Worm (Caenorhabditis elegans) whole organism, young adult: ENCODE data around the gene Y47D3A.34.

Experiments
- B0035.1 ChIP-seq: sonication (generic microtip); optimal IDR thresholded peaks from 2 replicates; lab custom pipeline; 2016; ENCODE audit warnings: missing genetic modification characterization, mild to moderate bottlenecking, missing compliant biosample characterization, missing genotype, missing genetic modification reagents
- B0336.3 ChIP-seq: fragments of 200-800 bp; sonication (Bioruptor generic); IDR thresholded peaks from 2 replicates; pipeline ENCODE4 v1.3.6; 2022; ENCODE audit warnings: missing genetic modification characterization, missing compliant biosample characterization
- D2030.7 ChIP-seq: fragments of 200-800 bp; sonication (Bioruptor generic); IDR thresholded peaks from 2 replicates; pipeline ENCODE4 v1.3.6; 2022; ENCODE audit warnings: missing genetic modification reagents, missing genetic modification characterization, missing compliant biosample characterization
- F23B12.7 ChIP-seq: sonication (generic microtip); optimal IDR thresholded peaks from 2 replicates; lab custom pipeline; 2017; ENCODE audit warnings: missing genetic modification characterization, mild to moderate bottlenecking, missing compliant biosample characterization, antibody characterized with exemption, moderate library complexity; ENCODE audit not compliant: insufficient read depth
- F39B2.1 ChIP-seq: fragments of 200-800 bp; sonication (Bioruptor generic); IDR thresholded peaks from 2 replicates; pipeline ENCODE4 v1.3.6; 2022; ENCODE audit warnings: missing genetic modification reagents, missing genetic modification characterization, missing compliant biosample characterization
- F49E8.2 ChIP-seq: sonication (generic microtip); optimal IDR thresholded peaks from 3 replicates; lab custom pipeline; 2017; ENCODE audit warnings: missing genetic modification characterization, mild to moderate bottlenecking, missing compliant biosample characterization, antibody characterized with exemption, moderate library complexity; ENCODE audit not compliant: insufficient read depth
- F57C9.4 ChIP-seq: sonication (generic microtip); optimal IDR thresholded peaks from 2 replicates; lab custom pipeline; 2017; ENCODE audit warnings: mild to moderate bottlenecking, missing genetic modification characterization, missing compliant biosample characterization
- K11D2.4 ChIP-seq: fragments of 200-800 bp; sonication (Bioruptor generic); IDR thresholded peaks from 2 replicates; pipeline ENCODE4 v1.3.6; 2022; ENCODE audit warnings: missing genetic modification reagents, missing genetic modification characterization, missing compliant biosample characterization
- K12H6.12 ChIP-seq: fragments of 200-800 bp; sonication (Bioruptor generic); optimal IDR thresholded peaks from 2 replicates; lab custom pipeline; 2018; ENCODE audit warnings: mild to moderate bottlenecking, missing genetic modification characterization, missing compliant biosample characterization
- Y95B8A.8 ChIP-seq: fragments of 200-800 bp; sonication (Bioruptor generic); IDR thresholded peaks from 2 replicates; pipeline ENCODE4 v1.3.6; 2022; ENCODE audit warnings: missing genetic modification reagents, missing genetic modification characterization, missing compliant biosample characterization
- akir-1 ChIP-seq: fragments of 200-800 bp; sonication (Bioruptor generic); optimal IDR thresholded peaks from 2 replicates; lab custom pipeline; 2018; ENCODE audit warnings: mild to moderate bottlenecking, missing genetic modification characterization, moderate library complexity, missing compliant biosample characterization
- atf-7 ChIP-seq: sonication (generic microtip); optimal IDR thresholded peaks from 2 replicates; lab custom pipeline; 2017; ENCODE audit warnings: mild to moderate bottlenecking, missing genetic modification characterization, missing compliant biosample characterization
- attf-5 ChIP-seq: fragments of 200-800 bp; sonication (Bioruptor generic); optimal IDR thresholded peaks from 2 replicates; lab custom pipeline; 2018; ENCODE audit warnings: mild to moderate bottlenecking, missing genetic modification characterization, missing compliant biosample characterization
- cebp-2 ChIP-seq: fragments of 200-800 bp; sonication (Bioruptor generic); IDR thresholded peaks from 2 replicates; pipeline ENCODE4 v1.3.6; 2022; ENCODE audit warnings: missing genetic modification characterization, missing compliant biosample characterization
- ceh-27 ChIP-seq: fragments of 200-800 bp; sonication (Bioruptor generic); optimal IDR thresholded peaks from 2 replicates; lab custom pipeline; 2018; ENCODE audit warnings: mild to moderate bottlenecking, missing genetic modification characterization, moderate library complexity, missing compliant biosample characterization
- ceh-91 ChIP-seq: fragments of 200-800 bp; sonication (Bioruptor generic); IDR thresholded peaks from 2 replicates; pipeline ENCODE4 v1.3.6; 2022; ENCODE audit warnings: missing genetic modification reagents, missing genetic modification characterization, missing compliant biosample characterization
- chd-7 ChIP-seq: sonication (generic microtip); optimal IDR thresholded peaks from 2 replicates; lab custom pipeline; 2016; ENCODE audit warnings: mild to moderate bottlenecking, missing genetic modification characterization, moderate library complexity, missing compliant biosample characterization
- die-1 ChIP-seq: sonication (generic microtip); optimal IDR thresholded peaks from 2 replicates; lab custom pipeline; 2016; ENCODE audit warnings: missing genotype, mild to moderate bottlenecking, missing genetic modification characterization, missing compliant biosample characterization
- egrh-3 ChIP-seq: fragments of 200-800 bp; sonication (Bioruptor generic); IDR thresholded peaks from 2 replicates; pipeline ENCODE4 v1.3.6; 2022; ENCODE audit warnings: missing genetic modification reagents, missing genetic modification characterization, missing compliant biosample characterization
- ets-4 ChIP-seq: fragments of 200-800 bp; sonication (Bioruptor generic); optimal IDR thresholded peaks from 2 replicates; lab custom pipeline; 2018; ENCODE audit warnings: mild to moderate bottlenecking, missing genetic modification characterization, missing compliant biosample characterization
- gei-17 ChIP-seq: fragments of 200-800 bp; sonication (Bioruptor generic); optimal IDR thresholded peaks from 2 replicates; lab custom pipeline; 2018; ENCODE audit warnings: mild to moderate bottlenecking, missing genetic modification characterization, missing compliant biosample characterization
- him-1 ChIP-seq: sonication (generic microtip); optimal IDR thresholded peaks from 2 replicates; lab custom pipeline; 2016; ENCODE audit warnings: missing genotype, missing genetic modification reagents, missing genetic modification characterization, missing compliant biosample characterization
- lag-1 ChIP-seq: fragments of 200-800 bp; sonication (Bioruptor generic); IDR thresholded peaks from 2 replicates; pipeline ENCODE4 v1.3.6; 2022; ENCODE audit warnings: missing genetic modification reagents, missing genetic modification characterization, missing compliant biosample characterization
- let-526 ChIP-seq: fragments of 200-800 bp; sonication (Bioruptor generic); IDR thresholded peaks from 2 replicates; pipeline ENCODE4 v1.3.6; 2022; ENCODE audit warnings: missing genetic modification reagents, missing genetic modification characterization, missing compliant biosample characterization
- lin-35 ChIP-seq, 3 experiments: fragments of 150-350 bp in 2 of 3; sonication (generic microtip) in 1 of 3; optimal IDR thresholded peaks; 2 replicates each; lab custom pipeline; 2014 to 2018; ENCODE audit warnings: missing biosample characterization in 3 of 3, missing genetic modification characterization in 3 of 3, missing genetic modification reagents in 3 of 3
- lin-40 ChIP-seq: sonication (generic microtip); optimal IDR thresholded peaks from 2 replicates; lab custom pipeline; 2016; ENCODE audit warnings: missing genetic modification characterization, mild to moderate bottlenecking, missing compliant biosample characterization, missing genotype, missing genetic modification reagents
- lin-54 ChIP-seq: fragments of 200-800 bp; sonication (Bioruptor generic); optimal IDR thresholded peaks from 2 replicates; lab custom pipeline; 2018; ENCODE audit warnings: mild to moderate bottlenecking, missing genetic modification characterization, missing compliant biosample characterization
- lsy-27 ChIP-seq: sonication (generic microtip); optimal IDR thresholded peaks from 2 replicates; lab custom pipeline; 2017; ENCODE audit warnings: missing genetic modification characterization, mild to moderate bottlenecking, missing compliant biosample characterization, antibody characterized with exemption, missing genotype, borderline replicate concordance; ENCODE audit not compliant: insufficient read depth
- madf-10 ChIP-seq: sonication (generic microtip); optimal IDR thresholded peaks from 2 replicates; lab custom pipeline; 2016; ENCODE audit warnings: mild to moderate bottlenecking, missing genetic modification characterization, missing compliant biosample characterization
- madf-6 ChIP-seq: fragments of 200-800 bp; sonication (Bioruptor generic); IDR thresholded peaks from 2 replicates; pipeline ENCODE4 v1.3.6; 2022; ENCODE audit warnings: missing genetic modification reagents, missing genetic modification characterization, missing compliant biosample characterization
- madf-8 ChIP-seq: fragments of 200-800 bp; sonication (Bioruptor generic); conservative IDR thresholded peaks from 2 replicates; pipeline ENCODE4 v1.3.6; 2022; ENCODE audit warnings: missing genetic modification reagents, missing genetic modification characterization, missing compliant biosample characterization
- mel-28 ChIP-seq: sonication (generic microtip); optimal IDR thresholded peaks from 2 replicates; lab custom pipeline; 2016; ENCODE audit warnings: borderline replicate concordance, mild to moderate bottlenecking, missing genetic modification characterization, missing compliant biosample characterization
- nhr-179 ChIP-seq: sonication (generic microtip); optimal IDR thresholded peaks from 2 replicates; lab custom pipeline; 2016; ENCODE audit warnings: mild to moderate bottlenecking, missing genetic modification characterization, missing compliant biosample characterization
- nhr-80 ChIP-seq: sonication (generic microtip); optimal IDR thresholded peaks from 2 replicates; lab custom pipeline; 2016; ENCODE audit warnings: missing genetic modification characterization, missing compliant biosample characterization
- rcor-1 ChIP-seq: fragments of 200-800 bp; sonication (Bioruptor generic); IDR thresholded peaks from 2 replicates; pipeline ENCODE4 v1.3.6; 2022; ENCODE audit warnings: missing genetic modification reagents, missing genetic modification characterization, missing compliant biosample characterization
- repo-1 ChIP-seq: sonication (generic microtip); optimal IDR thresholded peaks from 2 replicates; lab custom pipeline; 2017; ENCODE audit warnings: mild to moderate bottlenecking, missing genetic modification characterization, missing compliant biosample characterization
- rpc-1 ChIP-seq, 2 experiments: fragments of 150-350 bp in 1 of 2; sonication (generic microtip) in 1 of 2; optimal IDR thresholded peaks; 2 replicates each; lab custom pipeline; 2014 to 2018; ENCODE audit warnings: missing biosample characterization in 1 of 2, missing genetic modification characterization in 1 of 2, missing genetic modification reagents in 1 of 2, missing genotype in 1 of 2
- sdz-38 ChIP-seq: sonication (generic microtip); optimal IDR thresholded peaks from 2 replicates; lab custom pipeline; 2016; ENCODE audit warnings: missing genotype, missing genetic modification characterization, missing compliant biosample characterization
- sea-2 ChIP-seq: fragments of 200-800 bp; sonication (Bioruptor generic); IDR thresholded peaks from 2 replicates; pipeline ENCODE4 v1.3.6; 2022; ENCODE audit warnings: missing genetic modification characterization, missing compliant biosample characterization
- snpc-1.1 ChIP-seq: sonication (generic microtip); optimal IDR thresholded peaks from 2 replicates; lab custom pipeline; 2017; ENCODE audit warnings: missing genetic modification characterization, mild to moderate bottlenecking, missing compliant biosample characterization, antibody characterized with exemption, moderate library complexity, missing genotype, missing genetic modification reagents; ENCODE audit not compliant: insufficient read depth
- snpc-3.4 ChIP-seq: sonication (generic microtip); optimal IDR thresholded peaks from 2 replicates; lab custom pipeline; 2017; ENCODE audit warnings: missing genetic modification characterization, mild to moderate bottlenecking, missing compliant biosample characterization, antibody characterized with exemption, moderate library complexity, missing genotype, missing genetic modification reagents
- snpc-4 ChIP-seq, 5 experiments: fragments of 150-350 bp in 1 of 5; sonication (generic microtip) in 4 of 5; optimal IDR thresholded peaks; 2 replicates each; lab custom pipeline; 2014 to 2018; ENCODE audit warnings: missing genetic modification characterization in 5 of 5, missing biosample characterization in 3 of 5, antibody characterized with exemption in 2 of 5, mild to moderate bottlenecking in 2 of 5, missing compliant biosample characterization in 2 of 5, missing genotype in 2 of 5, moderate library complexity in 2 of 5, missing genetic modification reagents in 1 of 5
- tbp1 ChIP-seq: fragments of 200-800 bp; sonication (Bioruptor generic); optimal IDR thresholded peaks from 2 replicates; lab custom pipeline; 2018; ENCODE audit warnings: mild to moderate bottlenecking, missing genetic modification characterization, missing compliant biosample characterization
- tlf-1 ChIP-seq: fragments of 200-800 bp; sonication (Bioruptor generic); optimal IDR thresholded peaks from 2 replicates; lab custom pipeline; 2018; ENCODE audit warnings: mild to moderate bottlenecking, missing genetic modification characterization, missing compliant biosample characterization
- xnd-1 ChIP-seq: sonication (generic microtip); optimal IDR thresholded peaks from 2 replicates; lab custom pipeline; 2016; ENCODE audit warnings: missing genotype, missing genetic modification reagents, missing genetic modification characterization, missing compliant biosample characterization
- ztf-25 ChIP-seq: fragments of 200-800 bp; sonication (Bioruptor generic); IDR thresholded peaks from 2 replicates; pipeline ENCODE4 v1.3.6; 2022; ENCODE audit warnings: missing genetic modification reagents, missing genetic modification characterization, missing compliant biosample characterization

Gene Y47D3A.34

ce11 chrIII:11243421-11243820 lies 8.8 kb upstream of the Y47D3A.34 start:
- TF ChIP-seq F39B2.1 (GFP tag; lab: Robert Waterston, UW) (no peak), lin-54 (GFP tag; lab: Kevin White, UChicago) (peak; percentile 11), lin-35 (GFP tag; optimal IDR thresholded peaks at IDR 0.05; lab: Kevin White, UChicago) (no peak), madf-10 (peak; percentile 56), ceh-27 (GFP tag; lab: Kevin White, UChicago) (no peak), F57C9.4 (tag; lab: Kevin White, UChicago) (no peak), Y95B8A.8 (no peak), D2030.7 (GFP tag; lab: Robert Waterston, UW) (no peak), rpc-1 (optimal IDR thresholded peaks at IDR 0.05; lab: Kevin White, UChicago) (no peak), rpc-1 (tag; optimal IDR thresholded peaks at IDR 0.05; lab: Kevin White, UChicago) (no peak), ceh-91 (no peak), atf-7 (peak; percentile 42), chd-7 (tag; lab: Kevin White, UChicago) (no peak), lag-1 (GFP tag; lab: Robert Waterston, UW) (no peak), mel-28 (no peak), K12H6.12 (tag; lab: Kevin White, UChicago) (peak; percentile 23), akir-1 (GFP tag; lab: Kevin White, UChicago) (no peak), attf-5 (peak; percentile 41), F49E8.2 (tag; lab: Kevin White, UChicago) (no peak), xnd-1 (tag; lab: Kevin White, UChicago) (no peak), him-1 (tag; lab: Kevin White, UChicago) (no peak), B0035.1 (tag; lab: Kevin White, UChicago) (no peak), egrh-3 (no peak), lsy-27 (tag; lab: Kevin White, UChicago) (no peak), tbp1 (GFP tag; lab: Kevin White, UChicago) (peak; percentile 38), die-1 (tag; lab: Kevin White, UChicago) (no peak), B0336.3 (GFP tag; lab: Robert Waterston, UW) (peak; percentile 70; the same call in 1 of the 2 replicates), rcor-1 (GFP tag; lab: Robert Waterston, UW) (no peak), madf-8 (GFP tag; lab: Robert Waterston, UW) (no peak), let-526 (no peak), nhr-179 (no peak), repo-1 (no peak), ets-4 (no peak), nhr-80 (tag; lab: Kevin White, UChicago) (peak; percentile 89), snpc-1.1 (tag; lab: Kevin White, UChicago) (no peak), K11D2.4 (GFP tag; lab: Robert Waterston, UW) (no peak), ztf-25 (GFP tag; lab: Robert Waterston, UW) (no peak), madf-6 (no peak), F23B12.7 (tag; lab: Kevin White, UChicago) (peak; percentile 71), sea-2 (GFP tag; lab: Robert Waterston, UW) (no peak), snpc-4 (GFP tag; optimal IDR thresholded peaks at IDR 0.05; lab: Kevin White, UChicago) (no peak), snpc-4 (tag; optimal IDR thresholded peaks at IDR 0.05; lab: Kevin White, UChicago) (peak; percentile 26 to 69 (median 48)), cebp-2 (GFP tag; lab: Robert Waterston, UW) (no peak), lin-40 (peak; percentile 56), snpc-3.4 (tag; lab: Kevin White, UChicago) (no peak), sdz-38 (tag; lab: Kevin White, UChicago) (no peak), gei-17 (GFP tag; lab: Kevin White, UChicago) (no peak), tlf-1 (GFP tag; lab: Kevin White, UChicago) (no peak)
